Fruit fly (Drosophila melanogaster) whole organism, embryonic: Measurements from ENCODE around the gene Kyat.

Experiments
- ATbp ChIP-seq: fragments of 200-800 bp; sonication (Bioruptor generic); optimal IDR thresholded peaks from 2 replicates; lab custom pipeline; 2017; ENCODE audit warnings: missing biosample characterization, mild to moderate bottlenecking, missing genetic modification characterization, missing genetic modification reagents
- CG10431 ChIP-seq: fragments of 200-800 bp; sonication (Bioruptor generic); optimal IDR thresholded peaks from 3 replicates; lab custom pipeline; 2018; ENCODE audit warnings: missing biosample characterization, mild to moderate bottlenecking, missing genetic modification characterization
- CG12155 ChIP-seq: fragments of 200-800 bp; sonication (Bioruptor generic); optimal IDR thresholded peaks from 3 replicates; lab custom pipeline; 2016; ENCODE audit warnings: missing biosample characterization, missing genetic modification characterization
- CG15269 ChIP-seq: fragments of 200-800 bp; sonication (Bioruptor generic); optimal IDR thresholded peaks from 2 replicates; lab custom pipeline; 2018; ENCODE audit warnings: missing biosample characterization, mild to moderate bottlenecking, missing genetic modification characterization, moderate library complexity
- CG16779 ChIP-seq: fragments of 200-800 bp; sonication (Bioruptor generic); IDR thresholded peaks from 2 replicates; pipeline ENCODE4 v1.3.6; 2022; ENCODE audit warnings: missing biosample characterization, missing genetic modification characterization
- CG2129 ChIP-seq: fragments of 200-800 bp; sonication (Bioruptor generic); IDR thresholded peaks from 2 replicates; pipeline ENCODE4 v1.3.6; 2022; ENCODE audit warnings: missing biosample characterization, missing genetic modification characterization; ENCODE audit not compliant: partially characterized antibody
- CG2199 ChIP-seq: fragments of 200-800 bp; sonication (Bioruptor generic); IDR thresholded peaks from 3 replicates; pipeline ENCODE4 v1.3.6; 2022; ENCODE audit warnings: missing biosample characterization, missing genetic modification characterization
- CG4328 ChIP-seq: fragments of 200-800 bp; sonication (Bioruptor generic); optimal IDR thresholded peaks from 3 replicates; lab custom pipeline; 2017; ENCODE audit warnings: missing biosample characterization, missing genetic modification reagents, missing genetic modification characterization
- CG4360 ChIP-seq: fragments of 200-800 bp; sonication (Bioruptor generic); IDR thresholded peaks from 2 replicates; pipeline ENCODE4 v1.3.6; 2022; ENCODE audit warnings: missing biosample characterization, missing genetic modification characterization
- CG5180 ChIP-seq: fragments of 200-800 bp; sonication (Bioruptor generic); optimal IDR thresholded peaks from 3 replicates; lab custom pipeline; 2017; ENCODE audit warnings: missing biosample characterization, missing genetic modification characterization, mild to moderate bottlenecking, moderate library complexity, missing genetic modification reagents
- CG7745 ChIP-seq: fragments of 200-800 bp; sonication (Bioruptor generic); optimal IDR thresholded peaks from 2 replicates; lab custom pipeline; 2018; ENCODE audit warnings: missing biosample characterization, mild to moderate bottlenecking, missing genetic modification characterization, moderate library complexity
- CG8924 ChIP-seq: fragments of 200-800 bp; optimal IDR thresholded peaks from 3 replicates; lab custom pipeline; 2019; ENCODE audit warnings: missing biosample characterization, mild to moderate bottlenecking, missing genetic modification characterization, moderate library complexity
- CG9215 ChIP-seq: fragments of 200-800 bp; sonication (Bioruptor generic); IDR thresholded peaks from 2 replicates; pipeline ENCODE4 v1.3.6; 2022; ENCODE audit warnings: missing biosample characterization, missing genetic modification characterization
- D ChIP-seq, 2 experiments: fragments of 200-800 bp in 1 of 2; fragments of >200 bp in 1 of 2; sonication (Bioruptor generic) in 1 of 2; optimal IDR thresholded peaks; 2 replicates in 1 of 2; 3 replicates in 1 of 2; lab custom pipeline; 2017; ENCODE audit warnings: mild to moderate bottlenecking in 1 of 2, missing biosample characterization in 1 of 2, missing genetic modification characterization in 1 of 2, missing genetic modification reagents in 1 of 2
- Dad ChIP-seq: fragments of 200-800 bp; sonication (Bioruptor generic); optimal IDR thresholded peaks from 3 replicates; lab custom pipeline; 2016; ENCODE audit warnings: missing biosample characterization, missing genetic modification characterization
- Dbx ChIP-seq: fragments of 200-800 bp; sonication (Bioruptor generic); IDR thresholded peaks from 3 replicates; pipeline ENCODE4 v1.3.6; 2022; ENCODE audit warnings: missing biosample characterization, missing genetic modification characterization
- GATAe ChIP-seq: fragments of 200-800 bp; sonication (Bioruptor generic); conservative IDR thresholded peaks from 2 replicates; pipeline ENCODE4 v1.3.6; 2022; ENCODE audit warnings: missing biosample characterization, missing genetic modification characterization
- MBD-R2 ChIP-seq: fragments of 200-800 bp; sonication (Bioruptor generic); IDR thresholded peaks from 2 replicates; pipeline ENCODE4 v1.3.6; 2022; ENCODE audit warnings: missing biosample characterization, missing genetic modification characterization
- Nf-YA ChIP-seq: fragments of 200-800 bp; sonication (Bioruptor generic); IDR thresholded peaks from 2 replicates; pipeline ENCODE4 v1.3.6; 2022; ENCODE audit warnings: missing biosample characterization, missing genetic modification characterization
- Rfx ChIP-seq: fragments of 200-800 bp; sonication (Bioruptor generic); IDR thresholded peaks from 2 replicates; pipeline ENCODE4 v1.3.6; 2022; ENCODE audit warnings: missing biosample characterization, missing genetic modification characterization
- Rx ChIP-seq: fragments of 200-800 bp; sonication (Bioruptor generic); IDR thresholded peaks from 2 replicates; pipeline ENCODE4 v1.3.6; 2022; ENCODE audit warnings: missing biosample characterization, missing genetic modification characterization
- Sin3A ChIP-seq: fragments of >200 bp; optimal IDR thresholded peaks from 2 replicates; lab custom pipeline; 2018
- Sox100B ChIP-seq: fragments of 200-800 bp; sonication (Bioruptor generic); optimal IDR thresholded peaks from 3 replicates; lab custom pipeline; 2018; ENCODE audit warnings: missing biosample characterization, mild to moderate bottlenecking, missing genetic modification characterization
- Sry-β ChIP-seq: fragments of 200-800 bp; sonication (Bioruptor generic); optimal IDR thresholded peaks from 2 replicates; lab custom pipeline; 2018; ENCODE audit warnings: missing biosample characterization, mild to moderate bottlenecking, missing genetic modification characterization, moderate library complexity
- TFAM ChIP-seq: fragments of 200-800 bp; sonication (Bioruptor generic); optimal IDR thresholded peaks from 2 replicates; lab custom pipeline; 2017; ENCODE audit warnings: missing biosample characterization, missing genetic modification characterization, inconsistent platforms
- Tbp ChIP-seq: fragments of >200 bp; optimal IDR thresholded peaks from 2 replicates; lab custom pipeline; 2018; ENCODE audit warnings: missing biosample characterization, missing genetic modification characterization
- ac ChIP-seq: fragments of 200-800 bp; sonication (Bioruptor generic); optimal IDR thresholded peaks from 3 replicates; lab custom pipeline; 2017; ENCODE audit warnings: missing biosample characterization, mild to moderate bottlenecking, missing genetic modification characterization
- btn ChIP-seq: fragments of 200-800 bp; sonication (Bioruptor generic); optimal IDR thresholded peaks from 2 replicates; lab custom pipeline; 2016; ENCODE audit warnings: missing biosample characterization, missing genetic modification characterization
- dmrt11E ChIP-seq: fragments of 200-800 bp; sonication (Bioruptor generic); optimal IDR thresholded peaks from 3 replicates; lab custom pipeline; 2018; ENCODE audit warnings: missing biosample characterization, mild to moderate bottlenecking, missing genetic modification characterization, moderate library complexity
- dysf ChIP-seq: fragments of 200-800 bp; sonication (Bioruptor generic); IDR thresholded peaks from 3 replicates; pipeline ENCODE4 v1.3.6; 2022; ENCODE audit warnings: missing biosample characterization, missing genetic modification characterization
- eve ChIP-seq, 2 experiments: fragments of >200 bp; optimal IDR thresholded peaks; 2 replicates each; lab custom pipeline; 2017; ENCODE audit warnings: missing biosample characterization in 2 of 2, missing genetic modification characterization in 2 of 2
- fd3F ChIP-seq: fragments of 200-800 bp; sonication (Bioruptor generic); optimal IDR thresholded peaks from 2 replicates; lab custom pipeline; 2018; ENCODE audit warnings: missing biosample characterization, mild to moderate bottlenecking, missing genetic modification characterization, moderate library complexity
- gcm ChIP-seq: fragments of 200-800 bp; sonication (Bioruptor generic); optimal IDR thresholded peaks from 2 replicates; lab custom pipeline; 2019; ENCODE audit warnings: missing biosample characterization, mild to moderate bottlenecking, missing genetic modification characterization, moderate library complexity
- gcm2 ChIP-seq: fragments of 200-800 bp; sonication (Bioruptor generic); optimal IDR thresholded peaks from 2 replicates; lab custom pipeline; 2016; ENCODE audit warnings: missing biosample characterization, missing genetic modification characterization
- gsb-n ChIP-seq: fragments of 200-800 bp; sonication (Bioruptor generic); optimal IDR thresholded peaks from 3 replicates; lab custom pipeline; 2018; ENCODE audit warnings: missing biosample characterization, mild to moderate bottlenecking, missing genetic modification characterization
- hkb ChIP-seq, 2 experiments: fragments of 200-800 bp in 1 of 2; fragments of >200 bp in 1 of 2; sonication (Bioruptor generic) in 1 of 2; IDR thresholded peaks in 1 of 2; optimal IDR thresholded peaks in 1 of 2; 2 replicates each; pipeline versions ENCODE4 v1.3.6 to Lab custom; 2017 to 2022; ENCODE audit warnings: missing biosample characterization in 1 of 2, missing genetic modification characterization in 1 of 2
- kni ChIP-seq: fragments of 200-800 bp; sonication (Bioruptor generic); optimal IDR thresholded peaks from 3 replicates; lab custom pipeline; 2017; ENCODE audit warnings: mild to moderate bottlenecking, missing biosample characterization, missing genetic modification reagents, missing genetic modification characterization
- nerfin-1 ChIP-seq: fragments of 200-800 bp; sonication (Bioruptor generic); optimal IDR thresholded peaks from 3 replicates; lab custom pipeline; 2019; ENCODE audit warnings: missing biosample characterization, mild to moderate bottlenecking, missing genetic modification characterization, moderate library complexity
- nerfin-2 ChIP-seq: fragments of 200-800 bp; sonication (Bioruptor generic); IDR thresholded peaks from 2 replicates; pipeline ENCODE4 v1.3.6; 2022; ENCODE audit warnings: missing biosample characterization, missing genetic modification characterization; ENCODE audit not compliant: partially characterized antibody
- oc ChIP-seq: fragments of 200-800 bp; sonication (Bioruptor generic); optimal IDR thresholded peaks from 2 replicates; lab custom pipeline; 2018; ENCODE audit warnings: missing biosample characterization, mild to moderate bottlenecking, missing genetic modification characterization, moderate library complexity
- otp ChIP-seq: fragments of 200-800 bp; sonication (Bioruptor generic); IDR thresholded peaks from 3 replicates; pipeline ENCODE4, ENCODE4 v1.3.6; 2022; ENCODE audit warnings: missing biosample characterization, missing genetic modification characterization
- pan ChIP-seq, 4 experiments: fragments of >200 bp in 3 of 4; fragments of 200-800 bp in 1 of 4; sonication (Bioruptor generic) in 1 of 4; optimal IDR thresholded peaks in 3 of 4; IDR thresholded peaks in 1 of 4; 2 replicates each; pipeline versions ENCODE4 v1.3.6 to Lab custom; 2017 to 2022; ENCODE audit warnings: missing biosample characterization in 2 of 4, missing genetic modification characterization in 2 of 4, mixed read lengths in 1 of 4
- ranshi ChIP-seq: fragments of 200-800 bp; sonication (Bioruptor generic); IDR thresholded peaks from 2 replicates; pipeline ENCODE4 v1.3.6; 2022; ENCODE audit warnings: missing biosample characterization, missing genetic modification characterization
- rib ChIP-seq: fragments of 200-800 bp; sonication (Bioruptor generic); IDR thresholded peaks from 2 replicates; pipeline ENCODE4 v1.3.6; 2022; ENCODE audit warnings: missing biosample characterization, missing genetic modification characterization
- sc ChIP-seq, 3 experiments: fragments of >200 bp in 2 of 3; fragments of 200-800 bp in 1 of 3; sonication (Bioruptor generic) in 1 of 3; optimal IDR thresholded peaks; 2 replicates in 2 of 3; 3 replicates in 1 of 3; lab custom pipeline; 2017; ENCODE audit warnings: mild to moderate bottlenecking in 1 of 3, missing biosample characterization in 1 of 3, missing genetic modification characterization in 1 of 3, missing genetic modification reagents in 1 of 3
- slp2 ChIP-seq: fragments of 200-800 bp; sonication (Bioruptor generic); optimal IDR thresholded peaks from 2 replicates; lab custom pipeline; 2016; ENCODE audit warnings: missing biosample characterization, missing genetic modification characterization
- tll ChIP-seq, 2 experiments: fragments of 200-800 bp in 1 of 2; fragments of >200 bp in 1 of 2; sonication (Bioruptor generic) in 1 of 2; optimal IDR thresholded peaks; 2 replicates each; lab custom pipeline; 2017 to 2019; ENCODE audit warnings: missing biosample characterization in 2 of 2, missing genetic modification characterization in 2 of 2, mild to moderate bottlenecking in 1 of 2, moderate library complexity in 1 of 2
- usp ChIP-seq: fragments of >200 bp; optimal IDR thresholded peaks from 2 replicates; lab custom pipeline; 2017; ENCODE audit warnings: missing biosample characterization, missing genetic modification characterization
- z ChIP-seq: fragments of 200-800 bp; sonication (Bioruptor generic); IDR thresholded peaks from 3 replicates; pipeline ENCODE4 v1.3.6; 2022; ENCODE audit warnings: missing biosample characterization, missing genetic modification characterization

Gene Kyat

dm6 chr3R:11851939-11852338 lies 29.6 kb upstream of the Kyat start (continued):
- TF ChIP-seq slp2 (GFP tag; lab: Kevin White, UChicago), result no peak
- no peak for TF ChIP-seq nerfin-2 (GFP tag; lab: Robert Waterston, UW)
- TF ChIP-seq hkb (optimal IDR thresholded peaks at IDR 0.05; lab: Kevin White, UChicago), result no peak
- TF ChIP-seq hkb (GFP tag; IDR thresholded peaks at IDR 0.05; lab: Robert Waterston, UW), result 0 out of 2 replicates have a peak, but pooled peaks have one; percentile 36
- peak; percentile 60 for TF ChIP-seq gcm (GFP tag; lab: Kevin White, UChicago)
- TF ChIP-seq kni (GFP tag; lab: Kevin White, UChicago), result no peak
- TF ChIP-seq otp, result no peak
- TF ChIP-seq gcm2 (GFP tag; lab: Kevin White, UChicago), result no peak
- peak; percentile 33; the same call in 1 of the 2 replicates for TF ChIP-seq CG4360 (GFP tag; lab: Robert Waterston, UW)
- TF ChIP-seq CG8924, result peak; percentile 63
- TF ChIP-seq dysf (GFP tag; lab: Robert Waterston, UW), result peak; percentile 33; the same call in 1 of the 3 replicates
- TF ChIP-seq ATbp (GFP tag; lab: Kevin White, UChicago), result peak; percentile 61
- no peak for TF ChIP-seq CG2129 (GFP tag; lab: Robert Waterston, UW)
- TF ChIP-seq usp, result no peak
- TF ChIP-seq Tbp (GFP tag; lab: Kevin White, UChicago), result no peak
- TF ChIP-seq btn (GFP tag; lab: Kevin White, UChicago), result no peak
- TF ChIP-seq CG15269 (tag; lab: Kevin White, UChicago), result peak; percentile 42
- no peak for TF ChIP-seq CG7745 (tag; lab: Kevin White, UChicago)
- TF ChIP-seq Rx (GFP tag; lab: Robert Waterston, UW), result no peak
- TF ChIP-seq TFAM, result no peak
- TF ChIP-seq Sry-β, result peak; percentile 7
- no peak for TF ChIP-seq pan (optimal IDR thresholded peaks at IDR 0.05; lab: Kevin White, UChicago)
- peak in 1 of 2 experiments; percentile 57 for TF ChIP-seq pan (GFP tag; optimal IDR thresholded peaks at IDR 0.05 in 1 of 2, IDR thresholded peaks at IDR 0.05 in 1 of 2)
- TF ChIP-seq CG16779, result no peak
- TF ChIP-seq tll (GFP tag; optimal IDR thresholded peaks at IDR 0.05; lab: Kevin White, UChicago), result no peak
- TF ChIP-seq sc (optimal IDR thresholded peaks at IDR 0.05; lab: Kevin White, UChicago), result no peak
- peak; percentile 17 for TF ChIP-seq sc (GFP tag; optimal IDR thresholded peaks at IDR 0.05; lab: Kevin White, UChicago)
- TF ChIP-seq CG2199 (GFP tag; lab: Robert Waterston, UW), result no peak
- no peak for TF ChIP-seq CG5180
- no peak for TF ChIP-seq GATAe (GFP tag; lab: Robert Waterston, UW)
- no peak for TF ChIP-seq Dad
- peak; percentile 70 for TF ChIP-seq dmrt11E
- TF ChIP-seq Sin3A (lab: Kevin White, UChicago), result no peak
- no peak for TF ChIP-seq Dbx (GFP tag; lab: Robert Waterston, UW)
- TF ChIP-seq CG9215 (GFP tag; lab: Robert Waterston, UW), result no peak
- TF ChIP-seq CG10431 (GFP tag; lab: Kevin White, UChicago), result no peak
- TF ChIP-seq Sox100B (GFP tag; lab: Kevin White, UChicago), result peak; percentile 74
- no peak for TF ChIP-seq Rfx (GFP tag; lab: Robert Waterston, UW)
- TF ChIP-seq ranshi, result no peak
- no peak for TF ChIP-seq MBD-R2 (GFP tag; lab: Robert Waterston, UW)
- no peak for TF ChIP-seq z (GFP tag; lab: Robert Waterston, UW)
- TF ChIP-seq D (optimal IDR thresholded peaks at IDR 0.05; lab: Kevin White, UChicago), result no peak
- peak; percentile 58 for TF ChIP-seq D (GFP tag; optimal IDR thresholded peaks at IDR 0.05; lab: Kevin White, UChicago)
- 0 out of 2 replicates have a peak, but pooled peaks have one; percentile 4 for TF ChIP-seq rib (GFP tag; lab: Robert Waterston, UW)
- no peak for TF ChIP-seq CG12155 (GFP tag; lab: Kevin White, UChicago)
- TF ChIP-seq CG4328 (GFP tag; lab: Kevin White, UChicago), result no peak
- peak; percentile 73 for TF ChIP-seq oc
- peak; percentile 71 for TF ChIP-seq gsb-n (tag; lab: Kevin White, UChicago)
- TF ChIP-seq nerfin-1, result peak; percentile 65
- no peak for TF ChIP-seq fd3F (GFP tag; lab: Kevin White, UChicago)
- no peak for TF ChIP-seq Nf-YA (GFP tag; lab: Robert Waterston, UW)
- TF ChIP-seq ac (GFP tag; lab: Kevin White, UChicago), result no peak
- TF ChIP-seq eve (GFP tag; optimal IDR thresholded peaks at IDR 0.05; lab: Kevin White, UChicago), result peak in 1 of 2 experiments; percentile 52
